Fruit fly (Drosophila melanogaster) whole organism, embryonic: Measurements from ENCODE around the gene Cyp40.

Source experiments
- Atf6 ChIP-seq: fragments of 200-800 bp; sonication (Bioruptor generic); IDR thresholded peaks from 2 replicates; pipeline ENCODE4 v1.3.6; 2022; ENCODE audit warnings: missing biosample characterization, missing genetic modification characterization
- B-H1 ChIP-seq: fragments of 200-800 bp; sonication (Bioruptor generic); IDR thresholded peaks from 3 replicates; pipeline ENCODE4 v1.3.6; 2022; ENCODE audit warnings: missing biosample characterization, missing genetic modification characterization
- B-H2 ChIP-seq: fragments of 200-800 bp; sonication (Bioruptor generic); optimal IDR thresholded peaks from 2 replicates; lab custom pipeline; 2018; ENCODE audit warnings: missing biosample characterization, mild to moderate bottlenecking, missing genetic modification characterization
- Blimp-1 ChIP-seq: fragments of 200-800 bp; sonication (Bioruptor generic); optimal IDR thresholded peaks from 3 replicates; lab custom pipeline; 2018; ENCODE audit warnings: missing biosample characterization, missing genetic modification characterization, mild to moderate bottlenecking, moderate library complexity, missing genetic modification reagents
- CG10274 ChIP-seq: fragments of 200-800 bp; sonication (Bioruptor generic); optimal IDR thresholded peaks from 3 replicates; lab custom pipeline; 2017; ENCODE audit warnings: missing biosample characterization, mild to moderate bottlenecking, missing genetic modification characterization
- CG10366 ChIP-seq: fragments of 200-800 bp; sonication (Bioruptor generic); IDR thresholded peaks from 2 replicates; pipeline ENCODE4 v1.3.6; 2022; ENCODE audit warnings: missing biosample characterization, missing genetic modification characterization
- CG12744 ChIP-seq: fragments of 200-800 bp; sonication (Bioruptor generic); optimal IDR thresholded peaks from 2 replicates; lab custom pipeline; 2016; ENCODE audit warnings: missing biosample characterization, missing genetic modification characterization
- CG14014 ChIP-seq: fragments of 200-800 bp; sonication (Bioruptor generic); IDR thresholded peaks from 2 replicates; pipeline ENCODE4 v1.3.6; 2022; ENCODE audit warnings: missing biosample characterization, missing genetic modification characterization
- CG15011 ChIP-seq: fragments of 200-800 bp; sonication (Bioruptor generic); optimal IDR thresholded peaks from 3 replicates; lab custom pipeline; 2018; ENCODE audit warnings: missing biosample characterization, mild to moderate bottlenecking, missing genetic modification characterization
- CG3065 ChIP-seq: fragments of 200-800 bp; sonication (Bioruptor generic); optimal IDR thresholded peaks from 2 replicates; lab custom pipeline; 2016; ENCODE audit warnings: missing biosample characterization, missing genetic modification characterization
- CG31224 ChIP-seq: fragments of 200-800 bp; sonication (Bioruptor generic); IDR thresholded peaks from 2 replicates; pipeline ENCODE4 v1.3.6; 2022; ENCODE audit warnings: missing biosample characterization, missing genetic modification characterization
- CG3407 ChIP-seq: fragments of 200-800 bp; sonication (Bioruptor generic); optimal IDR thresholded peaks from 2 replicates; lab custom pipeline; 2018; ENCODE audit warnings: missing biosample characterization, mild to moderate bottlenecking, missing genetic modification characterization
- CG34224 ChIP-seq: fragments of 200-800 bp; sonication (Bioruptor generic); IDR thresholded peaks from 3 replicates; pipeline ENCODE4 v1.3.6; 2022; ENCODE audit warnings: missing biosample characterization, missing genetic modification characterization; ENCODE audit not compliant: partially characterized antibody
- CG34422 ChIP-seq: fragments of 200-800 bp; sonication (Bioruptor generic); IDR thresholded peaks from 3 replicates; pipeline ENCODE4 v1.3.6; 2022; ENCODE audit warnings: missing biosample characterization, missing genetic modification characterization
- CG42726 ChIP-seq: fragments of 200-800 bp; sonication (Bioruptor generic); IDR thresholded peaks from 2 replicates; pipeline ENCODE4 v1.3.6; 2022; ENCODE audit warnings: missing biosample characterization, missing genetic modification characterization; ENCODE audit not compliant: partially characterized antibody
- CG4617 ChIP-seq: fragments of 200-800 bp; sonication (Bioruptor generic); optimal IDR thresholded peaks from 3 replicates; lab custom pipeline; 2016; ENCODE audit warnings: missing biosample characterization, missing genetic modification characterization, borderline replicate concordance
- CG4707 ChIP-seq: fragments of 200-800 bp; sonication (Bioruptor generic); optimal IDR thresholded peaks from 2 replicates; lab custom pipeline; 2018; ENCODE audit warnings: missing biosample characterization, mild to moderate bottlenecking, missing genetic modification characterization, moderate library complexity
- CG4820 ChIP-seq: fragments of 200-800 bp; sonication (Bioruptor generic); optimal IDR thresholded peaks from 3 replicates; lab custom pipeline; 2016; ENCODE audit warnings: missing biosample characterization, missing genetic modification characterization
- CG9727 ChIP-seq: fragments of 200-800 bp; sonication (Bioruptor generic); optimal IDR thresholded peaks from 3 replicates; lab custom pipeline; 2017; ENCODE audit warnings: missing biosample characterization, mild to moderate bottlenecking, missing genetic modification characterization
- CoRest ChIP-seq: fragments of 200-800 bp; sonication (Bioruptor generic); optimal IDR thresholded peaks from 3 replicates; lab custom pipeline; 2018; ENCODE audit warnings: missing biosample characterization, mild to moderate bottlenecking, missing genetic modification characterization, moderate library complexity
- GATAe ChIP-seq: fragments of 200-800 bp; sonication (Bioruptor generic); conservative IDR thresholded peaks from 2 replicates; pipeline ENCODE4 v1.3.6; 2022; ENCODE audit warnings: missing biosample characterization, missing genetic modification characterization
- Gug ChIP-seq: fragments of 200-800 bp; sonication (Bioruptor generic); IDR thresholded peaks from 4 replicates; pipeline ENCODE4 v1.3.6; 2022; ENCODE audit warnings: missing biosample characterization, missing genetic modification characterization
- HLHmδ ChIP-seq: fragments of 200-800 bp; sonication (Bioruptor generic); optimal IDR thresholded peaks from 2 replicates; lab custom pipeline; 2018; ENCODE audit warnings: missing biosample characterization, mild to moderate bottlenecking, missing genetic modification characterization, moderate library complexity
- Meics ChIP-seq: fragments of 200-800 bp; sonication (Bioruptor generic); optimal IDR thresholded peaks from 2 replicates; lab custom pipeline; 2017; ENCODE audit warnings: missing biosample characterization, mild to moderate bottlenecking, missing genetic modification characterization
- Nf-YC ChIP-seq: fragments of 200-800 bp; optimal IDR thresholded peaks from 3 replicates; lab custom pipeline; 2019; ENCODE audit warnings: missing biosample characterization, mild to moderate bottlenecking, missing genetic modification characterization, moderate library complexity
- Trl ChIP-seq, 3 experiments: fragments of >200 bp in 2 of 3; fragments of 200-800 bp in 1 of 3; sonication (Bioruptor generic) in 1 of 3; optimal IDR thresholded peaks; 2 replicates in 1 of 3; 3 replicates in 2 of 3; lab custom pipeline; 2016 to 2017; ENCODE audit warnings: missing biosample characterization in 1 of 3, missing genetic modification characterization in 1 of 3
- az2 ChIP-seq: fragments of 200-800 bp; sonication (Bioruptor generic); optimal IDR thresholded peaks from 3 replicates; lab custom pipeline; 2016; ENCODE audit warnings: missing biosample characterization, missing genetic modification characterization
- bigmax ChIP-seq: fragments of 200-800 bp; sonication (Bioruptor generic); optimal IDR thresholded peaks from 2 replicates; lab custom pipeline; 2018; ENCODE audit warnings: missing biosample characterization, mild to moderate bottlenecking, missing genetic modification characterization
- cato ChIP-seq: fragments of 200-800 bp; sonication (Bioruptor generic); optimal IDR thresholded peaks from 2 replicates; lab custom pipeline; 2016; ENCODE audit warnings: missing biosample characterization, missing genetic modification characterization, borderline replicate concordance
- chm ChIP-seq: fragments of 200-800 bp; sonication (Bioruptor generic); IDR thresholded peaks from 2 replicates; pipeline ENCODE4 v1.3.6; 2022; ENCODE audit warnings: missing biosample characterization, missing genetic modification characterization
- dysf ChIP-seq: fragments of 200-800 bp; sonication (Bioruptor generic); IDR thresholded peaks from 3 replicates; pipeline ENCODE4 v1.3.6; 2022; ENCODE audit warnings: missing biosample characterization, missing genetic modification characterization
- emc ChIP-seq: fragments of 200-800 bp; sonication (Bioruptor generic); optimal IDR thresholded peaks from 2 replicates; lab custom pipeline; 2016; ENCODE audit warnings: missing biosample characterization, missing genetic modification characterization
- ewg ChIP-seq: fragments of 200-800 bp; sonication (Bioruptor generic); optimal IDR thresholded peaks from 3 replicates; lab custom pipeline; 2017; ENCODE audit warnings: mild to moderate bottlenecking, missing biosample characterization, missing genetic modification reagents, missing genetic modification characterization
- exex ChIP-seq: fragments of 200-800 bp; sonication (Bioruptor generic); optimal IDR thresholded peaks from 4 replicates; lab custom pipeline; 2018; ENCODE audit warnings: missing biosample characterization, mild to moderate bottlenecking, missing genetic modification characterization, moderate library complexity
- fd96Cb ChIP-seq: fragments of 200-800 bp; sonication (Bioruptor generic); optimal IDR thresholded peaks from 2 replicates; lab custom pipeline; 2018; ENCODE audit warnings: missing biosample characterization, mild to moderate bottlenecking, missing genetic modification characterization, moderate library complexity
- kah ChIP-seq: fragments of 200-800 bp; sonication (Bioruptor generic); optimal IDR thresholded peaks from 2 replicates; lab custom pipeline; 2018; ENCODE audit warnings: missing biosample characterization, mild to moderate bottlenecking, missing genetic modification characterization
- lmd ChIP-seq: fragments of 200-800 bp; sonication (Bioruptor generic); IDR thresholded peaks from 2 replicates; pipeline ENCODE4 v1.3.6; 2022; ENCODE audit warnings: missing biosample characterization, missing genetic modification characterization
- maf-S ChIP-seq: fragments of 200-800 bp; sonication (Bioruptor generic); optimal IDR thresholded peaks from 2 replicates; lab custom pipeline; 2016; ENCODE audit warnings: missing biosample characterization, missing genetic modification characterization
- odd ChIP-seq: fragments of 200-800 bp; sonication (Bioruptor generic); optimal IDR thresholded peaks from 2 replicates; lab custom pipeline; 2017; ENCODE audit warnings: missing biosample characterization, mild to moderate bottlenecking, missing genetic modification characterization
- peb ChIP-seq: fragments of 200-800 bp; sonication (Bioruptor generic); IDR thresholded peaks from 2 replicates; pipeline ENCODE4 v1.3.6; 2022; ENCODE audit warnings: missing biosample characterization, missing genetic modification characterization
- scrt ChIP-seq: fragments of 200-800 bp; sonication (Bioruptor generic); optimal IDR thresholded peaks from 2 replicates; lab custom pipeline; 2018; ENCODE audit warnings: missing biosample characterization, mild to moderate bottlenecking, missing genetic modification characterization, moderate library complexity
- sob ChIP-seq: fragments of 200-800 bp; sonication (Bioruptor generic); IDR thresholded peaks from 2 replicates; pipeline ENCODE4 v1.3.6; 2022; ENCODE audit warnings: missing biosample characterization, missing genetic modification characterization
- wor ChIP-seq: fragments of 200-800 bp; sonication (Bioruptor generic); IDR thresholded peaks from 2 replicates; pipeline ENCODE4 v1.3.6; 2022; ENCODE audit warnings: missing biosample characterization, missing genetic modification characterization
- zen2 ChIP-seq: fragments of 200-800 bp; sonication (Bioruptor generic); IDR thresholded peaks from 3 replicates; pipeline ENCODE4 v1.3.6; 2022; ENCODE audit warnings: missing biosample characterization, missing genetic modification characterization; ENCODE audit not compliant: partially characterized antibody

Gene Cyp40

DNA sequence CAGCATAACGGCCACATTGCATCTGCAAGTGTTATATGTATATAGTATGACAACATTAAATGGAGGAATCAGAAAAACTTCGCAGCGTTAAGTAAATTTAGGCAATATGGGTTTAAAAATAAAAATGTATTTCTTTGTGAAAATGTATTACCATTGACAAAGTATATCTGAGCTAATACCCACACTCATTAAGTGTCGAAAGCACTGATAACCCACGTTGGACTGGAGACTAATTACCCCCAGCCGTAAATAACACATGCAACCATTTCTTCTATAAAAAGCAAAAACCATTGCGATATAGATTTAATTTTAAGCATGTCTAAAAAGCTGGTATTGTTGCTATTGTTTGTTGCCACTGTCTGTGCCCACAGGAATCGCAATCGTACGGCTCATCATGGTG lies 9.3 kb downstream of the Cyp40 start, which contains the start of gene CG8329:
Gene CG8329 (plus strand): TSS at position 301 of the 400 bp plus-strand sequence.
- TF ChIP-seq CoRest (no peak), CG12744 (GFP tag; lab: Kevin White, UChicago) (no peak), cato (GFP tag; lab: Kevin White, UChicago) (no peak), zen2 (GFP tag; lab: Robert Waterston, UW) (no peak), CG34224 (GFP tag; lab: Robert Waterston, UW) (no peak), az2 (GFP tag; lab: Kevin White, UChicago) (no peak)

DNA sequence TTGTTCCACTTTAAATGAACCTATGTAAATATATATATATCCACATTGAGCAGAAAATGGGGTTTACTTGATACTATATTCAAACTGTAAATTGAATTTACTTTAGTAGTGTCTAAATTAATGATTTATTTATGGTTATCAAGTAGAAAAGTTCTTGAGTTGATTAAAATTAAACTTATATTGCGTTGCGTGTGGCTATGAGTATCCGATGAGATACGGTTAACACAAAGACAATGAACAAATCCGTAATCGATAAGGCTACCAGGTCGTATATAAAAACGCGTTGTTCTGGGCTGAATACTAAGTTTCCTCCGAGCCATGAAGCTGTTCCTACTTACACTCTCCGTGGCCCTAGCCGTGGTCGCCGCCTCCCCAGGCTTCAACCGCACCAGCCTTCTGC lies 10.5 kb downstream of the Cyp40 start, which contains the start of gene CG18179:
Gene CG18179 (plus strand): TSS at position 301 of the 400 bp plus-strand sequence.
- no peak for TF ChIP-seq peb (GFP tag; lab: Robert Waterston, UW)
- TF ChIP-seq CG3407 (GFP tag; lab: Kevin White, UChicago): no peak
- TF ChIP-seq B-H2 (GFP tag; lab: Kevin White, UChicago): no peak

DNA sequence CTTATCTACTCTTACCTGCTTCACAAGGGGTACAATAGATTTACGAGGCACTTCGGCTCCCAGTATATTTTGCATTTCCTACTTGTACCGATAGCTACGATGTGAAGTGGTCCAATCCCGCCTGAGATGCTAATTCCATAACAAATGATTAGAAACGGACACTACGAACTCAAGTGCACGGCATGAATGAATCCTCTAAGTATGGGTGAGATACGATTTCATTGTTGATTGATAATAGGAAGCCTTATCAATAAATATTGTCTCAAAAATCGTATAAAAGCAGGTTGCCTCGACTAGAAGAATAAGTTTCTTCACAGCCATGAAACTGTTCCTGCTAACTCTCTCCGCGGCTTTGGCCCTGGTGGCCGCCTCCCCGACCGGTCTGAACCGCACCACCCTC lies 12.2 kb downstream of the Cyp40 start, which contains the start of gene CG18180:
Gene CG18180 (plus strand): TSS at position 301 of the 400 bp plus-strand sequence.
- TF ChIP-seq CG10366 (GFP tag; lab: Robert Waterston, UW) (no peak), CG3065 (GFP tag; lab: Kevin White, UChicago) (no peak), CG15011 (GFP tag; lab: Kevin White, UChicago) (no peak), Trl (optimal IDR thresholded peaks at IDR 0.05; lab: Kevin White, UChicago) (no peak), Trl (GFP tag; optimal IDR thresholded peaks at IDR 0.05; lab: Kevin White, UChicago) (no peak), exex (peak; percentile 10), CG4707 (no peak)

DNA sequence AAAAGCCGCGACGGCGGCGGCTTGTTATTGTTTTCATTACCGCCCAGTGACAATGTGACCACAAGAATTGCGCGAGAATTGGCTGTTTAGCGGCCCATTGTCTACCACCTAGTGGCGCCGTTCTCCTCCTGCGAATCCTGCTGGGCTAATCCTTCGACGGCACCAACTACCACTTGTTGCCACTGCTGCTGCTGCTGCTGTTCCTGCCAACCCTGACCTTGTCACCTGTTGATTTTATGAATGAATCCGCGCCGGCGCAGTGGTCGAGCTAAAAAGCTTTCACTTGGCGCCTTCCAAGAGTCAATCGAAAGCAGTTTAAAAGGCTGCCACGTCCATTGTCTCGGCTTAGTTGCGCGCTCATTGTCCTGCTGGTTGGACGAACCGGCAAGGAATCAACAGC lies 15.3 kb downstream of the Cyp40 start, which contains the start of gene CNMaR:
Gene CNMaR (plus strand): TSS at position 348 of the 400 bp plus-strand sequence.
- TF ChIP-seq B-H1 (GFP tag; lab: Robert Waterston, UW) (no peak), scrt (GFP tag; lab: Kevin White, UChicago) (peak; percentile 100), CG10366 (GFP tag; lab: Robert Waterston, UW) (no peak), fd96Cb (tag; lab: Kevin White, UChicago) (no peak), chm (no peak), CG9727 (GFP tag; lab: Kevin White, UChicago) (no peak), CG42726 (GFP tag; lab: Robert Waterston, UW) (no peak), kah (peak; percentile 10), CG34422 (GFP tag; lab: Robert Waterston, UW) (peak; percentile 59; the same call in 1 of the 3 replicates), odd (GFP tag; lab: Kevin White, UChicago) (no peak), Gug (GFP tag; lab: Robert Waterston, UW) (no peak), CG4820 (GFP tag; lab: Kevin White, UChicago) (no peak), CG10274 (GFP tag; lab: Kevin White, UChicago) (no peak), CG14014 (GFP tag; lab: Robert Waterston, UW) (no peak), CG31224 (GFP tag; lab: Robert Waterston, UW) (peak; percentile 78), Nf-YC (tag; lab: Kevin White, UChicago) (no peak), maf-S (GFP tag; lab: Kevin White, UChicago) (no peak), wor (no peak), emc (GFP tag; lab: Kevin White, UChicago) (no peak), Blimp-1 (GFP tag; lab: Kevin White, UChicago) (no peak), sob (GFP tag; lab: Robert Waterston, UW) (no peak), bigmax (GFP tag; lab: Kevin White, UChicago) (no peak), dysf (0 out of 3 replicates have a peak, but pooled peaks have one; percentile 16), CG4617 (GFP tag; lab: Kevin White, UChicago) (no peak), GATAe (no peak), lmd (GFP tag; lab: Robert Waterston, UW) (no peak), Meics (GFP tag; lab: Kevin White, UChicago) (no peak), Atf6 (no peak), HLHmδ (GFP tag; lab: Kevin White, UChicago) (no peak), ewg (GFP tag; lab: Kevin White, UChicago) (peak; percentile 85)
